Worm (Caenorhabditis elegans): ENCODE data around the gene F54C9.14.

- peak; percentile 75 for TF ChIP-seq attf-6 (GFP tag; IDR thresholded peaks at IDR 0.05)
- TF ChIP-seq unc-62 (GFP tag; optimal IDR thresholded peaks at IDR 0.05), result no peak
- TF ChIP-seq B0261.1 (tag; optimal IDR thresholded peaks at IDR 0.05), result no peak
- TF ChIP-seq snpc-4 (GFP tag; optimal IDR thresholded peaks at IDR 0.05), result peak; percentile 44
- TF ChIP-seq snpc-4 (tag; optimal IDR thresholded peaks at IDR 0.05), result peak in 2 of 4 experiments; percentile 19 to 27
- no peak for TF ChIP-seq tlf-1 (GFP tag; optimal IDR thresholded peaks at IDR 0.05)
- TF ChIP-seq ceh-100 (GFP tag; IDR thresholded peaks at IDR 0.05), result peak; percentile 50; the same call in 1 of the 2 replicates
- no peak for TF ChIP-seq F37B4.10 (GFP tag; IDR thresholded peaks at IDR 0.05)
- TF ChIP-seq snpc-1.3 (tag; optimal IDR thresholded peaks at IDR 0.05; ENCODE audit: insufficient read depth), result no peak
- TF ChIP-seq K12H6.12 (tag; optimal IDR thresholded peaks at IDR 0.05), result no peak
These were observed 15.5 kb downstream of the F54C9.14 start, which contains the start of gene F54C9.9 for ce11 chrII:8577509-8578099.

All from whole organism, young adult.